Fruit fly (Drosophila melanogaster): Measurements from ENCODE around the gene CG46339.
A peak's percentile ranks its signal among the peaks of the same experiment; 100 is the strongest.

CG46339 gene

DNA sequence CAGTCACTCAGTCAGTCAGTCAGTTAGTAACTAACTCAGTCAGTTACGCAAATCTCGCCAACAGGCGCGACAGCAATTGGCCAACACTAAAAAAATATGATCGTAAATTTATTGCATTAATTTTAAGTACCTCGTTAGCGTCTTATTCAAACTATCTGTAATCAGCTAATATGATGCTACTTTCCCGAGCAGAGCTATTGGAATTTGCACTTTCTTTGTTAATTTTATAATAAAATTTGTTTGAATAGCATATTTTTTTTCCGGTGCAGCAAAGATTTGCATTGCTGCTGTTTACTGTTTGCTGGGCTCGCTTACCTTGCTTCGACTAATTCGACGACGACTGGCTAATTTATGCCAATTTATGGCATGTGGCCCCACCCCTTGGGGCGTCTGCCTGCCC, 25.5 kb upstream of the CG46339 start (continued):
- TF ChIP-seq zf30C (GFP tag; optimal IDR thresholded peaks at IDR 0.05) (no peak), grau (tag; optimal IDR thresholded peaks at IDR 0.05) (peak; percentile 7), Xbp1 (GFP tag; optimal IDR thresholded peaks at IDR 0.05) (no peak), CG10274 (GFP tag; optimal IDR thresholded peaks at IDR 0.05) (no peak)

DNA sequence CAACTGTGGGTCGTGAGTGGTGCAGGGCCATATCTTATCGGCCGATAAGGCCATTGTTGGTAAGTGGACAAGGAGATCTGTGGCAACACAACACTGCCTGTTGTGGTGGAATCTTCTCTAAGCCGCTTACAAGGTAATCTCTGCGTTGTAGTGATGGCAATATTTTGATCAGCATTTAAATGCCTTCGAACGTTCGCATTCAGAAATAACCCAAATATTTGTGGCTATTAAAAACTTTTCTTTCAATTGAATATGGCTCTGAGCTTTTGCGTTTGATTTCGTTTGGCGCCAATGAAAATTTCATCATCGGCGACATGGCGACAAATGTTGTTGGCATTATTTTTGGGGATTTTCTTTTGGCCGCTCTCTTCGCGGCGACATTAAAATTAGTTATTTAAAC, 25.1 kb upstream of the CG46339 start:
- TF ChIP-seq oc (tag; optimal IDR thresholded peaks at IDR 0.05) = peak; percentile 90
- peak; percentile 75 for TF ChIP-seq sd (tag; optimal IDR thresholded peaks at IDR 0.05)
- 0 out of 4 replicates have a peak, but pooled peaks have one; percentile 17 for TF ChIP-seq chinmo (GFP tag; IDR thresholded peaks at IDR 0.05; ENCODE audit: partially characterized antibody)
- TF ChIP-seq fru (optimal IDR thresholded peaks at IDR 0.05) = no peak
- TF ChIP-seq ci (GFP tag; IDR thresholded peaks at IDR 0.05) = 0 out of 3 replicates have a peak, but pooled peaks have one; percentile 41
- no peak for TF ChIP-seq caup (GFP tag; optimal IDR thresholded peaks at IDR 0.05; ENCODE audit: severe bottlenecking)
- TF ChIP-seq sens (GFP tag) = peak; percentile 29

DNA sequence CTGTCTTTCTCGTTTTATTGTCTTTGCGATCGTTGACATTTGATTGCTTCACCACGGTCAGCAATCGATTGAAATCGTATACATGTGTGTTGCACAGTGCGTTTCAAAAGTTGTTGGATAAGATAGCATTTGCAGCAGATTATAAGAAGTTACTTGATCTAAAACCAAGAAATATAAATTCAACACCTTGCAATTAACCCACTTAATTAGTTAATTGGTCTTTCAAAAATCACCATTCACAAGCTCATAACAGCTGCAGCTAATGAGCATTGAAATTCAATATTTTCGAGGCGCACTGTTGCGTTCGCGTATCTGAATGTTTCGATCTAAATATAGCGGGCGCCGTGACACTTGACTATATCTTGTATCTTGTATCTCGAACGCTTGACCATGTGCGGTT, 22.8 kb upstream of the CG46339 start:
- TF ChIP-seq zen2 (GFP tag; IDR thresholded peaks at IDR 0.05; ENCODE audit: partially characterized antibody) = no peak
- peak; percentile 72 for TF ChIP-seq Awh (GFP tag; IDR thresholded peaks at IDR 0.05)
- TF ChIP-seq CG17361 (GFP tag; IDR thresholded peaks at IDR 0.05) = 0 out of 3 replicates have a peak, but pooled peaks have one; percentile 23
- 0 out of 2 replicates have a peak, but pooled peaks have one; percentile 42 for TF ChIP-seq Drgx (GFP tag; IDR thresholded peaks at IDR 0.05)
- peak in 1 of 2 experiments; percentile 65 for TF ChIP-seq Hr51 (GFP tag; optimal IDR thresholded peaks at IDR 0.05)
- TF ChIP-seq CG10462 (GFP tag; optimal IDR thresholded peaks at IDR 0.05) = no peak
- TF ChIP-seq fd96Cb (tag; optimal IDR thresholded peaks at IDR 0.05) = peak; percentile 52
- peak; percentile 11 for TF ChIP-seq en (GFP tag; optimal IDR thresholded peaks at IDR 0.05)
- TF ChIP-seq cad (GFP tag; optimal IDR thresholded peaks at IDR 0.05) = no peak
- TF ChIP-seq hkb (optimal IDR thresholded peaks at IDR 0.05) = no peak
- peak; percentile 55; the same call in 1 of the 2 replicates for TF ChIP-seq hkb (GFP tag; IDR thresholded peaks at IDR 0.05)
- peak; percentile 15 for TF ChIP-seq Ssrp (tag; optimal IDR thresholded peaks at IDR 0.05)
- peak; percentile 18 for TF ChIP-seq twi (tag; optimal IDR thresholded peaks at IDR 0.05)
- TF ChIP-seq Chrac-16 (GFP tag; optimal IDR thresholded peaks at IDR 0.05) = peak; percentile 12
- TF ChIP-seq lilli (GFP tag; optimal IDR thresholded peaks at IDR 0.05) = peak; percentile 17
- TF ChIP-seq Aef1 (GFP tag; IDR thresholded peaks at IDR 0.05) = 0 out of 3 replicates have a peak, but pooled peaks have one; percentile 11
- peak; percentile 69 for TF ChIP-seq dysf (GFP tag; IDR thresholded peaks at IDR 0.05)
- peak; percentile 28; the same call in 1 of the 2 replicates for TF ChIP-seq CG31441 (GFP tag; IDR thresholded peaks at IDR 0.05)
- peak; percentile 6 for TF ChIP-seq Hmr (GFP tag; optimal IDR thresholded peaks at IDR 0.05)
- TF ChIP-seq cg (GFP tag; optimal IDR thresholded peaks at IDR 0.05) = peak; percentile 9
- TF ChIP-seq Meics (GFP tag; optimal IDR thresholded peaks at IDR 0.05) = peak; percentile 28
- TF ChIP-seq CG2678 (tag; optimal IDR thresholded peaks at IDR 0.05) = peak; percentile 55
- TF ChIP-seq CG12391 (tag; optimal IDR thresholded peaks at IDR 0.05) = peak; percentile 41
- TF ChIP-seq chinmo (GFP tag; IDR thresholded peaks at IDR 0.05; ENCODE audit: partially characterized antibody) = no peak
- peak; percentile 52 for TF ChIP-seq Atf-2 (GFP tag; optimal IDR thresholded peaks at IDR 0.05)
- TF ChIP-seq CG13624 (GFP tag; optimal IDR thresholded peaks at IDR 0.05) = no peak
- TF ChIP-seq D (optimal IDR thresholded peaks at IDR 0.05) = no peak
- no peak for TF ChIP-seq D (GFP tag; optimal IDR thresholded peaks at IDR 0.05)
- TF ChIP-seq odd (GFP tag; optimal IDR thresholded peaks at IDR 0.05) = no peak
- TF ChIP-seq Side (GFP tag; optimal IDR thresholded peaks at IDR 0.05) = no peak
- TF ChIP-seq grn (GFP tag; optimal IDR thresholded peaks at IDR 0.05) = peak; percentile 93
- peak; percentile 34 for TF ChIP-seq Xbp1 (GFP tag; optimal IDR thresholded peaks at IDR 0.05)
- peak; percentile 33; the same call in 1 of the 2 replicates for TF ChIP-seq CG14014 (GFP tag; IDR thresholded peaks at IDR 0.05)
- peak; percentile 50 for TF ChIP-seq unpg (GFP tag; optimal IDR thresholded peaks at IDR 0.05)
- no peak for TF ChIP-seq CG12942 (GFP tag; optimal IDR thresholded peaks at IDR 0.05)
- TF ChIP-seq ind (GFP tag; optimal IDR thresholded peaks at IDR 0.05) = no peak
- TF ChIP-seq row (GFP tag; IDR thresholded peaks at IDR 0.05) = peak; percentile 74
- no peak for TF ChIP-seq CG4854 (GFP tag; optimal IDR thresholded peaks at IDR 0.05)
- TF ChIP-seq CG7786 (GFP tag; optimal IDR thresholded peaks at IDR 0.05) = peak; percentile 37
